Worm (Caenorhabditis elegans) whole organism, L1 larva: Measurements from ENCODE around the gene nhr-71.

Experiments used
- C04F5.9 ChIP-seq: sonication (generic microtip); optimal IDR thresholded peaks from 2 replicates; lab custom pipeline; 2016; ENCODE audit warnings: missing genetic modification characterization, missing compliant biosample characterization
- C34B4.2 ChIP-seq: sonication (generic microtip); optimal IDR thresholded peaks from 2 replicates; lab custom pipeline; 2017; ENCODE audit warnings: mild to moderate bottlenecking, missing genetic modification characterization, missing compliant biosample characterization
- F16B12.6 ChIP-seq: fragments of 150-350 bp; optimal IDR thresholded peaks from 2 replicates; lab custom pipeline; 2014; ENCODE audit warnings: missing biosample characterization, missing genetic modification characterization
- Y116A8C.19 ChIP-seq: sonication (generic microtip); optimal IDR thresholded peaks from 2 replicates; lab custom pipeline; 2016; ENCODE audit warnings: missing compliant biosample characterization, missing genetic modification characterization, borderline replicate concordance
- alr-1 ChIP-seq: fragments of 200-800 bp; sonication (Bioruptor generic); optimal IDR thresholded peaks from 2 replicates; lab custom pipeline; 2018; ENCODE audit warnings: borderline replicate concordance, mild to moderate bottlenecking, missing genetic modification characterization, missing compliant biosample characterization
- blmp-1 ChIP-seq: fragments of 150-350 bp; optimal IDR thresholded peaks from 2 replicates; lab custom pipeline; 2014; ENCODE audit warnings: missing biosample characterization, missing genetic modification characterization
- ceh-63 ChIP-seq: fragments of 200-800 bp; sonication (Bioruptor generic); optimal IDR thresholded peaks from 2 replicates; lab custom pipeline; 2018; ENCODE audit warnings: mild to moderate bottlenecking, missing genetic modification characterization, missing compliant biosample characterization
- ceh-8 ChIP-seq: fragments of 200-800 bp; sonication (Bioruptor generic); optimal IDR thresholded peaks from 2 replicates; lab custom pipeline; 2018; ENCODE audit warnings: mild to moderate bottlenecking, missing genetic modification characterization, moderate library complexity, missing compliant biosample characterization
- ceh-82 ChIP-seq, 3 experiments: fragments of 150-350 bp in 1 of 3; sonication (generic microtip) in 2 of 3; optimal IDR thresholded peaks; 2 replicates each; lab custom pipeline; 2014 to 2017; ENCODE audit warnings: missing biosample characterization in 3 of 3, missing genetic modification characterization in 3 of 3
- ceh-88 ChIP-seq: fragments of 200-800 bp; sonication (Bioruptor generic); IDR thresholded peaks from 2 replicates; pipeline ENCODE4 v1.3.6; 2022; ENCODE audit warnings: missing genetic modification characterization, missing compliant biosample characterization
- ceh-90 ChIP-seq: sonication (generic microtip); optimal IDR thresholded peaks from 2 replicates; lab custom pipeline; 2016; ENCODE audit warnings: missing genetic modification characterization, missing compliant biosample characterization
- dpl-1 ChIP-seq, 3 experiments: fragments of 150-350 bp in 2 of 3; sonication (generic microtip) in 1 of 3; optimal IDR thresholded peaks; 2 replicates each; lab custom pipeline; 2014 to 2017; ENCODE audit warnings: missing biosample characterization in 3 of 3, missing genetic modification characterization in 3 of 3, missing genetic modification reagents in 3 of 3
- dsc-1 ChIP-seq: sonication (generic microtip); optimal IDR thresholded peaks from 2 replicates; lab custom pipeline; 2016; ENCODE audit warnings: mild to moderate bottlenecking, missing genetic modification characterization, missing compliant biosample characterization
- efl-1 ChIP-seq, 4 experiments: fragments of 150-350 bp; optimal IDR thresholded peaks in 3 of 4; peaks in 1 of 4; 1 replicate in 1 of 4; 2 replicates in 3 of 4; lab custom pipeline; 2014; ENCODE audit warnings: missing biosample characterization in 2 of 4, missing genetic modification characterization in 2 of 4, missing genetic modification reagents in 2 of 4
- egl-13 ChIP-seq: sonication (generic microtip); optimal IDR thresholded peaks from 2 replicates; lab custom pipeline; 2016; ENCODE audit warnings: missing genotype, missing genetic modification reagents, missing genetic modification characterization, missing compliant biosample characterization
- egl-27 ChIP-seq, 2 experiments: fragments of 150-350 bp in 1 of 2; sonication (generic microtip); optimal IDR thresholded peaks; 3 replicates each; lab custom pipeline; 2017 to 2018; ENCODE audit warnings: missing biosample characterization in 2 of 2, missing genetic modification characterization in 2 of 2, missing genetic modification reagents in 2 of 2
- elt-2 ChIP-seq: sonication (generic microtip); optimal IDR thresholded peaks from 2 replicates; lab custom pipeline; 2016; ENCODE audit warnings: missing genetic modification characterization, mild to moderate bottlenecking, inconsistent platforms, missing compliant biosample characterization, missing genetic modification reagents
- elt-3 ChIP-seq, 6 experiments: fragments of 150-350 bp in 1 of 6; sonication (generic microtip); optimal IDR thresholded peaks; 2 replicates each; lab custom pipeline; 2017 to 2018; ENCODE audit warnings: missing biosample characterization in 6 of 6, missing genetic modification characterization in 6 of 6, inconsistent platforms in 1 of 6
- ets-5 ChIP-seq: fragments of 200-800 bp; sonication (Bioruptor generic); IDR thresholded peaks from 2 replicates; pipeline ENCODE4 v1.3.6; 2022; ENCODE audit warnings: missing genetic modification characterization, missing compliant biosample characterization
- fkh-10 ChIP-seq: sonication (generic microtip); optimal IDR thresholded peaks from 2 replicates; lab custom pipeline; 2017; ENCODE audit warnings: missing biosample characterization, missing genetic modification reagents, missing genetic modification characterization
- fkh-4 ChIP-seq: sonication (generic microtip); optimal IDR thresholded peaks from 2 replicates; lab custom pipeline; 2016; ENCODE audit warnings: missing compliant biosample characterization, missing genetic modification characterization, borderline replicate concordance
- fkh-8 ChIP-seq: sonication (generic microtip); optimal IDR thresholded peaks from 2 replicates; lab custom pipeline; 2016; ENCODE audit warnings: mild to moderate bottlenecking, missing genetic modification characterization, missing compliant biosample characterization
- irx-1 ChIP-seq: sonication (generic microtip); optimal IDR thresholded peaks from 2 replicates; lab custom pipeline; 2016; ENCODE audit warnings: missing genetic modification characterization, missing compliant biosample characterization
- isw-1 ChIP-seq: fragments of 200-800 bp; sonication (Bioruptor generic); IDR thresholded peaks from 2 replicates; pipeline ENCODE4 v1.3.6; 2022; ENCODE audit warnings: missing genetic modification characterization, missing compliant biosample characterization
- jun-1 ChIP-seq: fragments of 150-350 bp; optimal IDR thresholded peaks from 2 replicates; lab custom pipeline; 2014; ENCODE audit warnings: missing biosample characterization, missing genetic modification reagents, missing genetic modification characterization
- lin-13 ChIP-seq: fragments of 150-350 bp; optimal IDR thresholded peaks from 2 replicates; lab custom pipeline; 2014; ENCODE audit warnings: missing biosample characterization, missing genetic modification reagents, missing genetic modification characterization
- lin-14 ChIP-seq: fragments of 200-800 bp; sonication (Bioruptor generic); optimal IDR thresholded peaks from 2 replicates; lab custom pipeline; 2018; ENCODE audit warnings: mild to moderate bottlenecking, missing genetic modification characterization, moderate library complexity, missing compliant biosample characterization
- lin-35 ChIP-seq, 2 experiments: fragments of 150-350 bp; optimal IDR thresholded peaks; 2 replicates each; lab custom pipeline; 2014; ENCODE audit warnings: missing biosample characterization in 2 of 2, missing genetic modification characterization in 2 of 2, missing genetic modification reagents in 2 of 2
- lin-39 ChIP-seq: fragments of 150-350 bp; optimal IDR thresholded peaks from 2 replicates; lab custom pipeline; 2014; ENCODE audit warnings: missing biosample characterization, missing genetic modification reagents, missing genetic modification characterization
- lir-3 ChIP-seq: sonication (generic microtip); optimal IDR thresholded peaks from 2 replicates; lab custom pipeline; 2016; ENCODE audit warnings: mild to moderate bottlenecking, missing genetic modification characterization, moderate library complexity, missing compliant biosample characterization; ENCODE audit not compliant: poor library complexity
- mdl-1 ChIP-seq, 2 experiments: fragments of 150-350 bp; optimal IDR thresholded peaks; 2 replicates each; lab custom pipeline; 2014 to 2017; ENCODE audit warnings: missing biosample characterization in 2 of 2, missing genetic modification characterization in 2 of 2, inconsistent platforms in 1 of 2
- nhr-11 ChIP-seq: fragments of 150-350 bp; optimal IDR thresholded peaks from 2 replicates; lab custom pipeline; 2014; ENCODE audit warnings: missing biosample characterization, missing genetic modification characterization
- nhr-19 ChIP-seq: fragments of 200-800 bp; sonication (Bioruptor generic); conservative IDR thresholded peaks from 2 replicates; pipeline ENCODE4 v1.3.6; 2022; ENCODE audit warnings: missing genetic modification characterization, missing compliant biosample characterization
- nhr-20 ChIP-seq: sonication (generic microtip); optimal IDR thresholded peaks from 2 replicates; lab custom pipeline; 2016; ENCODE audit warnings: mild to moderate bottlenecking, missing genetic modification characterization, missing compliant biosample characterization
- nhr-28 ChIP-seq: fragments of 150-350 bp; optimal IDR thresholded peaks from 2 replicates; lab custom pipeline; 2014; ENCODE audit warnings: missing biosample characterization, missing genetic modification characterization
- nhr-76 ChIP-seq: sonication (generic microtip); optimal IDR thresholded peaks from 2 replicates; lab custom pipeline; 2017; ENCODE audit warnings: missing biosample characterization, missing genetic modification characterization
- nhr-77 ChIP-seq: fragments of 150-350 bp; optimal IDR thresholded peaks from 2 replicates; lab custom pipeline; 2014; ENCODE audit warnings: missing biosample characterization, missing genetic modification characterization
- nhr-84 ChIP-seq: sonication (generic microtip); optimal IDR thresholded peaks from 2 replicates; lab custom pipeline; 2017; ENCODE audit warnings: missing biosample characterization, missing genetic modification characterization
- nhr-85 ChIP-seq: sonication (generic microtip); peaks from one replicate; lab custom pipeline; 2016; ENCODE audit warnings: missing genetic modification characterization, inconsistent platforms, missing compliant biosample characterization
- nhr-90 ChIP-seq: sonication (generic microtip); optimal IDR thresholded peaks from 2 replicates; lab custom pipeline; 2016; ENCODE audit warnings: mild to moderate bottlenecking, missing genetic modification characterization, missing compliant biosample characterization; ENCODE audit not compliant: poor library complexity
- skn-1 ChIP-seq: fragments of 150-350 bp; optimal IDR thresholded peaks from 2 replicates; lab custom pipeline; 2014; ENCODE audit warnings: missing biosample characterization, missing genetic modification characterization
- snu-23 ChIP-seq: sonication (generic microtip); optimal IDR thresholded peaks from 2 replicates; lab custom pipeline; 2016; ENCODE audit warnings: missing genetic modification characterization, missing compliant biosample characterization
- sup-37 ChIP-seq: fragments of 200-800 bp; sonication (Bioruptor generic); optimal IDR thresholded peaks from 2 replicates; lab custom pipeline; 2018; ENCODE audit warnings: mild to moderate bottlenecking, missing genetic modification characterization, missing compliant biosample characterization
- tlp-1 ChIP-seq: fragments of 150-350 bp; optimal IDR thresholded peaks from 2 replicates; lab custom pipeline; 2014; ENCODE audit warnings: missing biosample characterization, missing genetic modification characterization
- unc-130 ChIP-seq: fragments of 150-350 bp; optimal IDR thresholded peaks from 2 replicates; lab custom pipeline; 2017; ENCODE audit warnings: missing biosample characterization, missing genetic modification characterization, inconsistent platforms
- unc-30 ChIP-seq: sonication (generic microtip); optimal IDR thresholded peaks from 2 replicates; lab custom pipeline; 2017; ENCODE audit warnings: missing biosample characterization, missing genetic modification characterization
- unc-86 ChIP-seq: sonication (generic microtip); optimal IDR thresholded peaks from 2 replicates; lab custom pipeline; 2016; ENCODE audit warnings: missing genetic modification characterization, missing compliant biosample characterization
- vab-15 ChIP-seq: sonication (generic microtip); optimal IDR thresholded peaks from 2 replicates; lab custom pipeline; 2017; ENCODE audit warnings: missing genotype, mild to moderate bottlenecking, missing genetic modification characterization, missing compliant biosample characterization
- xbp-1 ChIP-seq: sonication (generic microtip); optimal IDR thresholded peaks from 2 replicates; lab custom pipeline; 2016; ENCODE audit warnings: missing genetic modification characterization, missing compliant biosample characterization
- zag-1 ChIP-seq: fragments of 150-350 bp; optimal IDR thresholded peaks from 2 replicates; lab custom pipeline; 2014; ENCODE audit warnings: missing biosample characterization, missing genetic modification characterization
- zip-4 ChIP-seq: fragments of 200-800 bp; sonication (Bioruptor generic); optimal IDR thresholded peaks from 2 replicates; lab custom pipeline; 2018; ENCODE audit warnings: mild to moderate bottlenecking, missing genetic modification characterization, moderate library complexity, missing compliant biosample characterization
- ztf-11 ChIP-seq, 2 experiments: sonication (generic microtip); optimal IDR thresholded peaks; 2 replicates each; lab custom pipeline; 2016 to 2017; ENCODE audit warnings: missing genetic modification characterization in 2 of 2, missing biosample characterization in 1 of 2, missing compliant biosample characterization in 1 of 2
- ztf-4 ChIP-seq: fragments of 150-350 bp; optimal IDR thresholded peaks from 2 replicates; lab custom pipeline; 2014; ENCODE audit warnings: missing biosample characterization, missing genetic modification characterization

Gene nhr-71

ce11 chrX:13745558-13745957 is 1.6 kb upstream of the nhr-71 start (continued):
- TF ChIP-seq ceh-88 (GFP tag; lab: Robert Waterston, UW) (no peak), ceh-90 (tag; lab: Kevin White, UChicago) (no peak), zag-1 (tag; lab: Kevin White, UChicago) (no peak), fkh-8 (no peak), unc-86 (no peak), lin-14 (peak; percentile 60), ceh-82 (tag; optimal IDR thresholded peaks at IDR 0.05; lab: Kevin White, UChicago) (no peak), tlp-1 (tag; lab: Kevin White, UChicago) (no peak), C04F5.9 (no peak), nhr-77 (tag; lab: Kevin White, UChicago) (no peak), lin-13 (GFP tag; lab: Kevin White, UChicago) (no peak), dpl-1 (GFP tag; optimal IDR thresholded peaks at IDR 0.05; lab: Kevin White, UChicago) (no peak), ztf-4 (no peak), elt-3 (tag; optimal IDR thresholded peaks at IDR 0.05; lab: Kevin White, UChicago) (peak in 1 of 6 experiments; percentile 39), unc-30 (tag; lab: Kevin White, UChicago) (no peak), ets-5 (GFP tag; lab: Robert Waterston, UW) (no peak), nhr-20 (tag; lab: Kevin White, UChicago) (peak; percentile 76), vab-15 (tag; lab: Kevin White, UChicago) (no peak), ztf-11 (tag; optimal IDR thresholded peaks at IDR 0.05; lab: Kevin White, UChicago) (no peak), C34B4.2 (no peak), F16B12.6 (tag; lab: Kevin White, UChicago) (no peak), skn-1 (tag; lab: Kevin White, UChicago) (no peak), lin-35 (GFP tag; optimal IDR thresholded peaks at IDR 0.05; lab: Kevin White, UChicago) (no peak), nhr-85 (tag; lab: Kevin White, UChicago) (peak; percentile 87), lin-39 (tag; lab: Kevin White, UChicago) (no peak), elt-2 (no peak), fkh-10 (no peak), unc-130 (tag; lab: Kevin White, UChicago) (no peak), egl-13 (tag; lab: Kevin White, UChicago) (no peak), Y116A8C.19 (tag; lab: Kevin White, UChicago) (no peak), snu-23 (GFP tag; lab: Kevin White, UChicago) (peak; percentile 22), xbp-1 (tag; lab: Kevin White, UChicago) (no peak), lir-3 (no peak), irx-1 (tag; lab: Kevin White, UChicago) (peak; percentile 59), isw-1 (GFP tag; lab: Robert Waterston, UW) (no peak), efl-1 (optimal IDR thresholded peaks at IDR 0.05; lab: Kevin White, UChicago) (no peak), efl-1 (GFP tag; optimal IDR thresholded peaks at IDR 0.05 in 1 of 2; lab: Kevin White, UChicago) (no peak), dsc-1 (tag; lab: Kevin White, UChicago) (no peak), jun-1 (tag; lab: Kevin White, UChicago) (no peak), alr-1 (tag; lab: Kevin White, UChicago) (no peak), fkh-4 (tag; lab: Kevin White, UChicago) (no peak), blmp-1 (tag; lab: Kevin White, UChicago) (peak; percentile 79), zip-4 (GFP tag; lab: Kevin White, UChicago) (no peak), ceh-63 (GFP tag; lab: Kevin White, UChicago) (no peak), nhr-19 (no peak), sup-37 (GFP tag; lab: Kevin White, UChicago) (no peak), nhr-11 (tag; lab: Kevin White, UChicago) (no peak), mdl-1 (tag; optimal IDR thresholded peaks at IDR 0.05; lab: Kevin White, UChicago) (no peak), nhr-28 (tag; lab: Kevin White, UChicago) (no peak), nhr-76 (tag; lab: Kevin White, UChicago) (no peak), egl-27 (tag; optimal IDR thresholded peaks at IDR 0.05; lab: Kevin White, UChicago) (no peak), ceh-8 (GFP tag; lab: Kevin White, UChicago) (no peak), nhr-84 (tag; lab: Kevin White, UChicago) (no peak), nhr-90 (tag; lab: Kevin White, UChicago) (peak; percentile 3)
